Fruit fly (Drosophila melanogaster) whole organism, embryonic: ENCODE data around the gene GstD8.
A peak's percentile ranks its signal among the peaks of the same experiment; 100 is the strongest.

Experiments used
- Bteb2 ChIP-seq: fragments of 200-800 bp; sonication (Bioruptor generic); optimal IDR thresholded peaks from 2 replicates; lab custom pipeline; 2016; ENCODE audit warnings: missing biosample characterization, missing genetic modification characterization
- CG10274 ChIP-seq: fragments of 200-800 bp; sonication (Bioruptor generic); optimal IDR thresholded peaks from 3 replicates; lab custom pipeline; 2017; ENCODE audit warnings: missing biosample characterization, mild to moderate bottlenecking, missing genetic modification characterization
- CG10565 ChIP-seq: fragments of 200-800 bp; sonication (Bioruptor generic); optimal IDR thresholded peaks from 3 replicates; lab custom pipeline; 2016; ENCODE audit warnings: missing biosample characterization, mild to moderate bottlenecking, missing genetic modification characterization
- CG11247 ChIP-seq: fragments of 200-800 bp; sonication (Bioruptor generic); IDR thresholded peaks from 2 replicates; pipeline ENCODE4 v1.3.6; 2022; ENCODE audit warnings: missing biosample characterization, missing genetic modification characterization
- CG11398 ChIP-seq: fragments of 200-800 bp; sonication (Bioruptor generic); optimal IDR thresholded peaks from 2 replicates; lab custom pipeline; 2016; ENCODE audit warnings: missing biosample characterization, missing genetic modification characterization
- CG12299 ChIP-seq: fragments of 200-800 bp; sonication (Bioruptor generic); optimal IDR thresholded peaks from 2 replicates; lab custom pipeline; 2018; ENCODE audit warnings: missing biosample characterization, mild to moderate bottlenecking, missing genetic modification characterization
- CG13287 ChIP-seq: fragments of 200-800 bp; sonication (Bioruptor generic); IDR thresholded peaks from 2 replicates; pipeline ENCODE4 v1.3.6; 2022; ENCODE audit warnings: missing biosample characterization, missing genetic modification characterization; ENCODE audit not compliant: partially characterized antibody
- CG13296 ChIP-seq: fragments of 200-800 bp; sonication (Bioruptor generic); optimal IDR thresholded peaks from 3 replicates; lab custom pipeline; 2018; ENCODE audit warnings: missing biosample characterization, mild to moderate bottlenecking, missing genetic modification characterization
- CG13424 ChIP-seq: fragments of 200-800 bp; sonication (Bioruptor generic); optimal IDR thresholded peaks from 2 replicates; lab custom pipeline; 2019; ENCODE audit warnings: missing biosample characterization, mild to moderate bottlenecking, missing genetic modification characterization, moderate library complexity
- CG13624 ChIP-seq: fragments of 200-800 bp; sonication (Bioruptor generic); optimal IDR thresholded peaks from 2 replicates; lab custom pipeline; 2016; ENCODE audit warnings: missing biosample characterization, missing genetic modification characterization
- CG14441 ChIP-seq: fragments of 200-800 bp; sonication (Bioruptor generic); IDR thresholded peaks from 2 replicates; pipeline ENCODE4 v1.3.6; 2022; ENCODE audit warnings: missing biosample characterization, missing genetic modification characterization
- CG14860 ChIP-seq: fragments of 200-800 bp; sonication (Bioruptor generic); IDR thresholded peaks from 3 replicates; pipeline ENCODE4 v1.3.6; 2022; ENCODE audit warnings: missing biosample characterization, missing genetic modification characterization; ENCODE audit not compliant: partially characterized antibody
- CG15269 ChIP-seq: fragments of 200-800 bp; sonication (Bioruptor generic); optimal IDR thresholded peaks from 2 replicates; lab custom pipeline; 2018; ENCODE audit warnings: missing biosample characterization, mild to moderate bottlenecking, missing genetic modification characterization, moderate library complexity
- CG18476 ChIP-seq: fragments of 200-800 bp; sonication (Bioruptor generic); optimal IDR thresholded peaks from 2 replicates; lab custom pipeline; 2016; ENCODE audit warnings: missing biosample characterization, mild to moderate bottlenecking, missing genetic modification characterization
- CG2129 ChIP-seq: fragments of 200-800 bp; sonication (Bioruptor generic); IDR thresholded peaks from 2 replicates; pipeline ENCODE4 v1.3.6; 2022; ENCODE audit warnings: missing biosample characterization, missing genetic modification characterization; ENCODE audit not compliant: partially characterized antibody
- CG2889 ChIP-seq: fragments of 200-800 bp; sonication (Bioruptor generic); IDR thresholded peaks from 3 replicates; pipeline ENCODE4 v1.3.6; 2022; ENCODE audit warnings: missing biosample characterization, missing genetic modification characterization
- CG3847 ChIP-seq: fragments of 200-800 bp; sonication (Bioruptor generic); IDR thresholded peaks from 2 replicates; pipeline ENCODE4 v1.3.6; 2022; ENCODE audit warnings: missing biosample characterization, missing genetic modification characterization
- CG43689 ChIP-seq: fragments of 200-800 bp; sonication (Bioruptor generic); IDR thresholded peaks from 2 replicates; pipeline ENCODE4 v1.3.6; 2022; ENCODE audit warnings: missing biosample characterization, missing genetic modification characterization
- CG4404 ChIP-seq: fragments of 200-800 bp; sonication (Bioruptor generic); IDR thresholded peaks from 2 replicates; pipeline ENCODE4 v1.3.6; 2022; ENCODE audit warnings: missing biosample characterization, missing genetic modification characterization
- CG4617 ChIP-seq: fragments of 200-800 bp; sonication (Bioruptor generic); optimal IDR thresholded peaks from 3 replicates; lab custom pipeline; 2016; ENCODE audit warnings: missing biosample characterization, missing genetic modification characterization, borderline replicate concordance
- CG6272 ChIP-seq: fragments of 200-800 bp; sonication (Bioruptor generic); IDR thresholded peaks from 2 replicates; pipeline ENCODE4 v1.3.6; 2022; ENCODE audit warnings: missing biosample characterization, missing genetic modification characterization
- CG7963 ChIP-seq: fragments of 200-800 bp; sonication (Bioruptor generic); IDR thresholded peaks from 3 replicates; pipeline ENCODE4 v1.3.6; 2022; ENCODE audit warnings: missing biosample characterization, missing genetic modification characterization; ENCODE audit not compliant: partially characterized antibody
- CG8089 ChIP-seq: fragments of 200-800 bp; sonication (Bioruptor generic); optimal IDR thresholded peaks from 3 replicates; lab custom pipeline; 2016; ENCODE audit warnings: missing biosample characterization, missing genetic modification characterization
- CG8359 ChIP-seq: fragments of 200-800 bp; sonication (Bioruptor generic); optimal IDR thresholded peaks from 2 replicates; lab custom pipeline; 2017; ENCODE audit warnings: missing biosample characterization, mild to moderate bottlenecking, missing genetic modification characterization, borderline replicate concordance
- CrebB ChIP-seq: fragments of 200-800 bp; sonication (Bioruptor generic); optimal IDR thresholded peaks from 3 replicates; lab custom pipeline; 2018; ENCODE audit warnings: missing biosample characterization, mild to moderate bottlenecking, missing genetic modification characterization
- Dp ChIP-seq: fragments of 200-800 bp; sonication (Bioruptor generic); optimal IDR thresholded peaks from 2 replicates; lab custom pipeline; 2018; ENCODE audit warnings: missing biosample characterization, mild to moderate bottlenecking, missing genetic modification characterization, moderate library complexity
- H2.0 ChIP-seq: fragments of 200-800 bp; sonication (Bioruptor generic); IDR thresholded peaks from 2 replicates; pipeline ENCODE4 v1.3.6; 2022; ENCODE audit warnings: missing biosample characterization, missing genetic modification characterization
- HmgD ChIP-seq: fragments of 200-800 bp; sonication (Bioruptor generic); optimal IDR thresholded peaks from 3 replicates; lab custom pipeline; 2016; ENCODE audit warnings: missing biosample characterization, missing genetic modification characterization
- Hr3 ChIP-seq: fragments of 200-800 bp; sonication (Bioruptor generic); optimal IDR thresholded peaks from 3 replicates; lab custom pipeline; 2016; ENCODE audit warnings: missing biosample characterization, missing genetic modification characterization
- NFAT ChIP-seq: fragments of 200-800 bp; sonication (Bioruptor generic); IDR thresholded peaks from 2 replicates; pipeline ENCODE4 v1.3.6; 2022; ENCODE audit warnings: missing biosample characterization, missing genetic modification characterization
- PHDP ChIP-seq: fragments of 200-800 bp; sonication (Bioruptor generic); optimal IDR thresholded peaks from 3 replicates; lab custom pipeline; 2018; ENCODE audit warnings: missing biosample characterization, mild to moderate bottlenecking, missing genetic modification characterization, moderate library complexity
- Trl ChIP-seq, 3 experiments: fragments of >200 bp in 2 of 3; fragments of 200-800 bp in 1 of 3; sonication (Bioruptor generic) in 1 of 3; optimal IDR thresholded peaks; 2 replicates in 1 of 3; 3 replicates in 2 of 3; lab custom pipeline; 2016 to 2017; ENCODE audit warnings: missing biosample characterization in 1 of 3, missing genetic modification characterization in 1 of 3
- Xbp1 ChIP-seq: fragments of 200-800 bp; sonication (Bioruptor generic); optimal IDR thresholded peaks from 3 replicates; lab custom pipeline; 2016; ENCODE audit warnings: missing biosample characterization, mild to moderate bottlenecking, missing genetic modification characterization
- chn ChIP-seq: fragments of 200-800 bp; sonication (Bioruptor generic); optimal IDR thresholded peaks from 2 replicates; lab custom pipeline; 2016; ENCODE audit warnings: missing biosample characterization, missing genetic modification characterization
- crol ChIP-seq: fragments of 200-800 bp; sonication (Bioruptor generic); IDR thresholded peaks from 2 replicates; pipeline ENCODE4 v1.3.6; 2022; ENCODE audit warnings: missing biosample characterization, missing genetic modification characterization
- ewg ChIP-seq: fragments of 200-800 bp; sonication (Bioruptor generic); optimal IDR thresholded peaks from 3 replicates; lab custom pipeline; 2017; ENCODE audit warnings: mild to moderate bottlenecking, missing biosample characterization, missing genetic modification reagents, missing genetic modification characterization
- fd96Cb ChIP-seq: fragments of 200-800 bp; sonication (Bioruptor generic); optimal IDR thresholded peaks from 2 replicates; lab custom pipeline; 2018; ENCODE audit warnings: missing biosample characterization, mild to moderate bottlenecking, missing genetic modification characterization, moderate library complexity
- gce ChIP-seq: fragments of 200-800 bp; sonication (Bioruptor generic); IDR thresholded peaks from 3 replicates; pipeline ENCODE4 v1.3.6; 2022; ENCODE audit warnings: missing biosample characterization, missing genetic modification characterization
- gem ChIP-seq: fragments of 200-800 bp; sonication (Bioruptor generic); optimal IDR thresholded peaks from 2 replicates; lab custom pipeline; 2019; ENCODE audit warnings: missing biosample characterization, mild to moderate bottlenecking, missing genetic modification characterization, moderate library complexity
- klu ChIP-seq: fragments of 200-800 bp; sonication (Bioruptor generic); IDR thresholded peaks from 2 replicates; pipeline ENCODE4 v1.3.6; 2022; ENCODE audit warnings: missing biosample characterization, missing genetic modification characterization
- lilli ChIP-seq: fragments of 200-800 bp; sonication (Bioruptor generic); optimal IDR thresholded peaks from 3 replicates; lab custom pipeline; 2016; ENCODE audit warnings: missing biosample characterization, missing genetic modification characterization
- lmd ChIP-seq: fragments of 200-800 bp; sonication (Bioruptor generic); IDR thresholded peaks from 2 replicates; pipeline ENCODE4 v1.3.6; 2022; ENCODE audit warnings: missing biosample characterization, missing genetic modification characterization
- org-1 ChIP-seq: fragments of 200-800 bp; sonication (Bioruptor generic); optimal IDR thresholded peaks from 2 replicates; lab custom pipeline; 2017; ENCODE audit warnings: missing biosample characterization, missing genetic modification characterization
- otp ChIP-seq: fragments of 200-800 bp; sonication (Bioruptor generic); IDR thresholded peaks from 3 replicates; pipeline ENCODE4, ENCODE4 v1.3.6; 2022; ENCODE audit warnings: missing biosample characterization, missing genetic modification characterization
- pb ChIP-seq: fragments of 200-800 bp; sonication (Bioruptor generic); optimal IDR thresholded peaks from 3 replicates; lab custom pipeline; 2016; ENCODE audit warnings: missing biosample characterization, missing genetic modification characterization
- pum ChIP-seq: fragments of 200-800 bp; sonication (Bioruptor generic); optimal IDR thresholded peaks from 2 replicates; lab custom pipeline; 2016; ENCODE audit warnings: missing biosample characterization, missing genetic modification characterization
- ro ChIP-seq: fragments of 200-800 bp; sonication (Bioruptor generic); IDR thresholded peaks from 2 replicates; pipeline ENCODE4 v1.3.6; 2022; ENCODE audit warnings: missing biosample characterization, missing genetic modification characterization
- run ChIP-seq: fragments of 200-800 bp; sonication (Bioruptor generic); optimal IDR thresholded peaks from 3 replicates; lab custom pipeline; 2018; ENCODE audit warnings: missing biosample characterization, mild to moderate bottlenecking, missing genetic modification characterization
- trem ChIP-seq: fragments of 200-800 bp; optimal IDR thresholded peaks from 3 replicates; lab custom pipeline; 2019; ENCODE audit warnings: missing biosample characterization, mild to moderate bottlenecking, missing genetic modification characterization, moderate library complexity

The GstD8 gene

dm6 chr3R:12369135-12369792 lies 10.5 kb upstream of the GstD8 start, which contains the start of gene GstD1 (continued):
- peak; percentile 69 to 83 for TF ChIP-seq Trl (optimal IDR thresholded peaks at IDR 0.05; lab: Kevin White, UChicago)
- peak; percentile 33 for TF ChIP-seq Trl (GFP tag; optimal IDR thresholded peaks at IDR 0.05; lab: Kevin White, UChicago)
- TF ChIP-seq CG7963 (GFP tag; lab: Robert Waterston, UW) = peak; percentile 45; the same call in 1 of the 3 replicates
- TF ChIP-seq Dp = no peak
- peak; percentile 65 for TF ChIP-seq gem (tag; lab: Kevin White, UChicago)
- TF ChIP-seq otp (GFP tag; lab: Robert Waterston, UW) = no peak
- no peak for TF ChIP-seq klu (GFP tag; lab: Robert Waterston, UW)
- TF ChIP-seq CG14860 (GFP tag; lab: Robert Waterston, UW) = no peak
- no peak for TF ChIP-seq CG4404
- peak; percentile 14 for TF ChIP-seq PHDP
- TF ChIP-seq ro (GFP tag; lab: Robert Waterston, UW) = no peak
- peak; percentile 31 for TF ChIP-seq lilli (GFP tag; lab: Kevin White, UChicago)
- TF ChIP-seq CG10565 (GFP tag; lab: Kevin White, UChicago) = no peak
- TF ChIP-seq HmgD (GFP tag; lab: Kevin White, UChicago) = no peak
- peak; percentile 43; the same call in 1 of the 2 replicates for TF ChIP-seq CG11247 (GFP tag; lab: Robert Waterston, UW)
- TF ChIP-seq NFAT (GFP tag; lab: Robert Waterston, UW) = peak; percentile 79
- peak; percentile 9 for TF ChIP-seq CG15269
- no peak; the same call in 1 of the 2 replicates for TF ChIP-seq CG14441 (GFP tag; lab: Robert Waterston, UW)
- TF ChIP-seq CG2129 (GFP tag; lab: Robert Waterston, UW) = no peak
- TF ChIP-seq Hr3 = peak; percentile 39
- peak; percentile 21 for TF ChIP-seq CG13624 (GFP tag; lab: Kevin White, UChicago)
- no peak for TF ChIP-seq CG12299 (tag; lab: Kevin White, UChicago)
- no peak for TF ChIP-seq run (tag; lab: Kevin White, UChicago)
- peak; percentile 30 for TF ChIP-seq chn (GFP tag; lab: Kevin White, UChicago)
- no peak for TF ChIP-seq CG13296 (GFP tag; lab: Kevin White, UChicago)
- peak; percentile 21 for TF ChIP-seq ewg
- peak; percentile 25 for TF ChIP-seq org-1 (GFP tag; lab: Kevin White, UChicago)
- peak; percentile 7 for TF ChIP-seq CG18476
- no peak for TF ChIP-seq CG11398
- TF ChIP-seq H2.0 (GFP tag; lab: Robert Waterston, UW) = 0 out of 2 replicates have a peak, but pooled peaks have one; percentile 4
- peak; percentile 100 for TF ChIP-seq crol (GFP tag; lab: Robert Waterston, UW)
- TF ChIP-seq fd96Cb = peak; percentile 54
- no peak for TF ChIP-seq CG6272 (GFP tag; lab: Robert Waterston, UW)
- no peak for TF ChIP-seq CG3847
- TF ChIP-seq CG43689 = no peak
- TF ChIP-seq pum (GFP tag; lab: Kevin White, UChicago) = peak; percentile 6
- TF ChIP-seq CG10274 = peak; percentile 86
- TF ChIP-seq Bteb2 (GFP tag; lab: Kevin White, UChicago) = no peak
- peak; percentile 39; the same call in 1 of the 2 replicates for TF ChIP-seq CG13287 (GFP tag; lab: Robert Waterston, UW)
- peak; percentile 25 for TF ChIP-seq CG13424 (tag; lab: Kevin White, UChicago)
- TF ChIP-seq Xbp1 (GFP tag; lab: Kevin White, UChicago) = peak; percentile 36
- peak; percentile 35 for TF ChIP-seq pb (GFP tag; lab: Kevin White, UChicago)
- TF ChIP-seq CG8359 (GFP tag; lab: Kevin White, UChicago) = no peak
- no peak for TF ChIP-seq CG2889
- TF ChIP-seq CrebB (tag; lab: Kevin White, UChicago) = no peak
- TF ChIP-seq trem = peak; percentile 5
- no peak for TF ChIP-seq gce (GFP tag; lab: Robert Waterston, UW)
- TF ChIP-seq CG8089 (GFP tag; lab: Kevin White, UChicago) = no peak
- peak; percentile 47 for TF ChIP-seq lmd (GFP tag; lab: Robert Waterston, UW)
- TF ChIP-seq CG4617 (GFP tag; lab: Kevin White, UChicago) = no peak
